Worm (Caenorhabditis elegans) whole organism, young adult: ENCODE results near the gene Y60A3A.19.

Experiments
- bed-1 ChIP-seq: fragments of 200-800 bp; sonication (Bioruptor generic); IDR thresholded peaks from 2 replicates; pipeline ENCODE4 v1.3.6; 2022; ENCODE audit warnings: missing genetic modification reagents, missing genetic modification characterization, missing compliant biosample characterization

The Y60A3A.19 gene

DNA sequence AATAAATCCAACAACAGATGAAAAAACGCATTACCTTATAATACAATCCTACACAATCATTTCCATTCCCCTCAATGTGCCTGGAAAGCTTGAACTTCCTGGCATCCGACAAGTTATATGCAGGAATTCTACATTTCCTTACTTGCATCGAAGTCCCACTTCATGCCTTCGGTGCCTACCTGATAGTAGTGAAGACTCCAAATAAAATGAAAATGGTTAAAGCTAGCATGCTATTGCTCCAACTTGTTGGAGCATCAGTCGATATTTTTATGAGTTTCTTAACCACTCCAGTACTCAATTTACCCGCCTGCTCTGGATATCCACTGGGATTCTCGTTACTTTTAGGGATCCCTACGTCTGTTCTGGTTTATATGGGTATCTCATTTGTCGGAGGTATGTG lies 49.3 kb downstream of the Y60A3A.19 start, which contains the start of gene srh-171:
TSS of gene srh-171 (plus strand) at position 75 of the 400 bp plus-strand sequence.
- no peak for TF ChIP-seq bed-1
